Fruit fly (Drosophila melanogaster) whole organism, wandering third instar larva: ENCODE results near the gene CG32221.

Experiments
- Abd-B ChIP-seq: fragments of >200 bp; optimal IDR thresholded peaks from 2 replicates; lab custom pipeline; 2017; ENCODE audit warnings: missing biosample characterization, missing genetic modification characterization
- CG9705 ChIP-seq: fragments of 200-800 bp; sonication (Bioruptor generic); optimal IDR thresholded peaks from 2 replicates; lab custom pipeline; 2018; ENCODE audit warnings: missing biosample characterization, mild to moderate bottlenecking, missing genetic modification characterization
- Dfd ChIP-seq: fragments of >200 bp; optimal IDR thresholded peaks from 2 replicates; lab custom pipeline; 2017; ENCODE audit warnings: missing biosample characterization, missing genetic modification characterization
- Dif ChIP-seq: fragments of 200-275, 200-300 bp; sonication (Bioruptor generic); optimal IDR thresholded peaks from 2 replicates; lab custom pipeline; 2018; ENCODE audit warnings: missing biosample characterization, missing genetic modification characterization; ENCODE audit not compliant: partially characterized antibody
- GATAd ChIP-seq: sonication (Bioruptor generic); optimal IDR thresholded peaks from 2 replicates; lab custom pipeline; 2016; ENCODE audit warnings: missing biosample characterization, missing genetic modification characterization
- HLH106 ChIP-seq: fragments of 200-800 bp; optimal IDR thresholded peaks from 3 replicates; lab custom pipeline; 2019; ENCODE audit warnings: missing biosample characterization, mild to moderate bottlenecking, missing genetic modification characterization, moderate library complexity
- Hnf4 ChIP-seq: fragments of 200-800 bp; sonication (Bioruptor generic); optimal IDR thresholded peaks from 2 replicates; lab custom pipeline; 2016; ENCODE audit warnings: missing biosample characterization, mild to moderate bottlenecking, missing genetic modification characterization
- Hr83 ChIP-seq: fragments of 200-300 bp; sonication (Bioruptor generic); optimal IDR thresholded peaks from 2 replicates; lab custom pipeline; 2016; ENCODE audit warnings: missing biosample characterization, mild to moderate bottlenecking, missing genetic modification characterization, moderate library complexity; ENCODE audit not compliant: poor library complexity, severe bottlenecking
- Jra ChIP-seq: sonication (Bioruptor generic); optimal IDR thresholded peaks from 2 replicates; lab custom pipeline; 2016; ENCODE audit warnings: missing biosample characterization, missing genetic modification characterization
- Mio ChIP-seq: sonication (Bioruptor generic); optimal IDR thresholded peaks from 2 replicates; lab custom pipeline; 2016; ENCODE audit warnings: missing biosample characterization, missing genetic modification characterization
- Myc ChIP-seq: fragments of >200 bp; optimal IDR thresholded peaks from 2 replicates; lab custom pipeline; 2017
- N ChIP-seq: fragments of >200 bp; optimal IDR thresholded peaks from 2 replicates; lab custom pipeline; 2018; ENCODE audit warnings: missing biosample characterization, missing external identifiers, missing genetic modification characterization
- OdsH ChIP-seq: fragments of 200-800 bp; sonication (Bioruptor generic); optimal IDR thresholded peaks from 2 replicates; lab custom pipeline; 2016; ENCODE audit warnings: missing biosample characterization, mild to moderate bottlenecking, missing genetic modification characterization
- Rel ChIP-seq, 2 experiments: fragments of 200-800 bp; sonication (Bioruptor generic) in 1 of 2; optimal IDR thresholded peaks; 2 replicates in 1 of 2; 3 replicates in 1 of 2; lab custom pipeline; 2016 to 2019; ENCODE audit warnings: mild to moderate bottlenecking in 2 of 2, missing biosample characterization in 2 of 2, missing genetic modification characterization in 2 of 2, moderate library complexity in 1 of 2
- Sp1 ChIP-seq: fragments of 200-800 bp; sonication (Bioruptor generic); optimal IDR thresholded peaks from 3 replicates; lab custom pipeline; 2019; ENCODE audit warnings: missing biosample characterization, mild to moderate bottlenecking, missing genetic modification characterization, moderate library complexity
- Vsx2 ChIP-seq: fragments of 200-300, 225-300 bp; sonication (Bioruptor generic); optimal IDR thresholded peaks from 2 replicates; lab custom pipeline; 2018; ENCODE audit warnings: missing biosample characterization, missing genetic modification characterization; ENCODE audit not compliant: partially characterized antibody
- br ChIP-seq: fragments of 200-800 bp; sonication (Bioruptor generic); optimal IDR thresholded peaks from 2 replicates; lab custom pipeline; 2016; ENCODE audit warnings: missing biosample characterization, missing genetic modification characterization
- brk ChIP-seq: fragments of 200-800 bp; sonication (Bioruptor generic); optimal IDR thresholded peaks from 2 replicates; lab custom pipeline; 2016; ENCODE audit warnings: missing biosample characterization, mild to moderate bottlenecking, missing genetic modification characterization
- dl ChIP-seq, 2 experiments: fragments of 175-275, 200-275 bp in 1 of 2; fragments of 200-275 bp in 1 of 2; sonication (Bioruptor generic); optimal IDR thresholded peaks; lab custom pipeline; 2018; ENCODE audit warnings: mild to moderate bottlenecking in 2 of 2, missing biosample characterization in 2 of 2, missing genetic modification characterization in 2 of 2, moderate library complexity in 2 of 2; ENCODE audit not compliant: partially characterized antibody in 2 of 2, insufficient read depth in 1 of 2
- dsf ChIP-seq: sonication (Bioruptor generic); optimal IDR thresholded peaks from 2 replicates; lab custom pipeline; 2016; ENCODE audit warnings: missing biosample characterization, missing genetic modification characterization, borderline replicate concordance
- ey ChIP-seq: fragments of 200-800 bp; sonication (Bioruptor generic); optimal IDR thresholded peaks from 2 replicates; lab custom pipeline; 2016; ENCODE audit warnings: missing biosample characterization, missing genetic modification characterization
- foxo ChIP-seq, 2 experiments: fragments of 200-800 bp; sonication (Bioruptor generic); optimal IDR thresholded peaks; 2 replicates in 1 of 2; 3 replicates in 1 of 2; lab custom pipeline; 2016 to 2017; ENCODE audit warnings: missing biosample characterization in 2 of 2, missing genetic modification characterization in 2 of 2
- fru ChIP-seq: fragments of 200-800 bp; sonication (Bioruptor generic); optimal IDR thresholded peaks from 3 replicates; lab custom pipeline; 2016; ENCODE audit warnings: missing biosample characterization, mild to moderate bottlenecking, missing genetic modification characterization
- h ChIP-seq: fragments of 200-800 bp; sonication (Bioruptor generic); optimal IDR thresholded peaks from 3 replicates; lab custom pipeline; 2016; ENCODE audit warnings: missing biosample characterization, mild to moderate bottlenecking, missing genetic modification characterization
- jim ChIP-seq: fragments of 175-275, 200-325 bp; sonication (Bioruptor generic); optimal IDR thresholded peaks from 2 replicates; lab custom pipeline; 2016; ENCODE audit warnings: missing biosample characterization, mild to moderate bottlenecking, missing genetic modification characterization
- lola ChIP-seq: fragments of >200 bp; optimal IDR thresholded peaks from 2 replicates; lab custom pipeline; 2017; ENCODE audit warnings: missing biosample characterization, missing genetic modification characterization
- pan ChIP-seq: fragments of >200 bp; optimal IDR thresholded peaks from 2 replicates; lab custom pipeline; 2017
- psq ChIP-seq: fragments of 200-800 bp; sonication (Bioruptor generic); optimal IDR thresholded peaks from 3 replicates; lab custom pipeline; 2017; ENCODE audit warnings: missing biosample characterization, mild to moderate bottlenecking, missing genetic modification characterization, moderate library complexity
- rgr ChIP-seq: fragments of 200-800 bp; sonication (Bioruptor generic); optimal IDR thresholded peaks from 3 replicates; lab custom pipeline; 2016; ENCODE audit warnings: missing biosample characterization, mild to moderate bottlenecking, missing genetic modification characterization
- sage ChIP-seq: fragments of 200-800 bp; sonication (Bioruptor generic); optimal IDR thresholded peaks from 2 replicates; lab custom pipeline; 2016; ENCODE audit warnings: missing biosample characterization, mild to moderate bottlenecking, missing genetic modification characterization
- sv ChIP-seq: fragments of 200-800 bp; sonication (Bioruptor generic); optimal IDR thresholded peaks from 3 replicates; lab custom pipeline; 2016; ENCODE audit warnings: missing biosample characterization, missing genetic modification characterization
- tai ChIP-seq: sonication (Bioruptor generic); optimal IDR thresholded peaks from 2 replicates; lab custom pipeline; 2016; ENCODE audit warnings: missing biosample characterization, missing genetic modification characterization
- usp ChIP-seq: fragments of >200 bp; optimal IDR thresholded peaks from 2 replicates; lab custom pipeline; 2017; ENCODE audit warnings: missing biosample characterization, missing genetic modification characterization
- woc ChIP-seq: sonication (Bioruptor generic); optimal IDR thresholded peaks from 2 replicates; lab custom pipeline; 2016; ENCODE audit warnings: missing biosample characterization, mild to moderate bottlenecking, missing genetic modification characterization

The CG32221 gene

DNA sequence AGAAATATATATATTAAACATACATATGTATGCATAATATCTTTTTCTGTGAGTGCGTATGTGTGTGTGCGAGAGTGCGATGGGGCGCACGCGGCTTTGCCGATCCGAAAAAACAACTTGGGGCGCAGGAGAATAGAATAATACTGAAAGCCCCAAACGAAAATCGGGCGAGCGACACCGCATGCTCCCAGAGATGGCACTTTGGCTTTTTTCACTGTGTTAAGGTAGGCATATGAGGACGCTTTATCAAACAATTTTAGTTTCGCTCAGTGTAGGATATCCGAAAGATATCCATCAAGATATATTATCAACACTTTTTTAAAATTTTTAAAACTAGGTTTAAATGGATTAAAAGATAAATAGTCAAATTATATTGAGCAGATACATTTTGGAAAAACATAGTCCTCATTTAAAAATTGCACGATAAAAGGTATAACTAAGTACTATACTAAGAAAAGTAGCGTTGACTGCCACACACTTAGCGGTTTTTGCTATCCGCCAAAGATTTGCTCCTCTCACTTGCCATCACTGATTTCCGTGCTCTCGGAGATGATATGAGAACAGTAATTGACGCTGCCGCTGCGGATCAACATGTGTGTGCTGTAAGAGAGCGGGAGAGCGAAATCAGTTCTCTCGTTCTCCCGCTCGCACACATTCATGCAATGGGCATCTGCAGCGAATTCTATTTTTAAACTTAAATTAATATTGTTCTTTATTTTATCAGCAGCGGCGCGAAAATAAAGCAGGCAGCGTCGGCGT, 43.4 kb upstream of the CG32221 start (continued):
- TF ChIP-seq ey (GFP tag; lab: Kevin White, UChicago): peak; percentile 73

DNA sequence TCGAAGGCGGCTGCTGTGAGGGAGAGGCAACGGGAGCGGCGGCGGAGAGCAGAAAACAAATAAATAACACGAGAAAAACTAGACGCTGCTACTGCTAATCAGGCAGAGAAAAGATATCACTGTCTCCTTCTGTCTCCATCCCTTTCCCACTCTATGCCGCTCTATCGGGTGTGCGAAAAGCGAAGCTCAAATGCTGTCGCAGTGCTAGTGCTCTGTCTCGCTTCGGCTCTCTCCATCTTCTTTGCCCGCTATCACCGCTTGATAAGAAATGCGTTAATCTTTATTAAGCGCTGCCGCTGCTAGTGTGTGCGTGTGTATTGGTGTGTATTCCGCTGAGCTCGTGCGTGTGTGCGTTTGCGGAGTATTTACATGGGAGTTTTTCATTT, 42.8 kb upstream of the CG32221 start:
- no peak for TF ChIP-seq Myc (lab: Kevin White, UChicago)
- peak; percentile 15 for TF ChIP-seq N (GFP tag; lab: Kevin White, UChicago)
- TF ChIP-seq Dif: peak; percentile 1
- no peak for TF ChIP-seq Abd-B (GFP tag; lab: Kevin White, UChicago)
- TF ChIP-seq, all 38 proteins: peak for 2

DNA sequence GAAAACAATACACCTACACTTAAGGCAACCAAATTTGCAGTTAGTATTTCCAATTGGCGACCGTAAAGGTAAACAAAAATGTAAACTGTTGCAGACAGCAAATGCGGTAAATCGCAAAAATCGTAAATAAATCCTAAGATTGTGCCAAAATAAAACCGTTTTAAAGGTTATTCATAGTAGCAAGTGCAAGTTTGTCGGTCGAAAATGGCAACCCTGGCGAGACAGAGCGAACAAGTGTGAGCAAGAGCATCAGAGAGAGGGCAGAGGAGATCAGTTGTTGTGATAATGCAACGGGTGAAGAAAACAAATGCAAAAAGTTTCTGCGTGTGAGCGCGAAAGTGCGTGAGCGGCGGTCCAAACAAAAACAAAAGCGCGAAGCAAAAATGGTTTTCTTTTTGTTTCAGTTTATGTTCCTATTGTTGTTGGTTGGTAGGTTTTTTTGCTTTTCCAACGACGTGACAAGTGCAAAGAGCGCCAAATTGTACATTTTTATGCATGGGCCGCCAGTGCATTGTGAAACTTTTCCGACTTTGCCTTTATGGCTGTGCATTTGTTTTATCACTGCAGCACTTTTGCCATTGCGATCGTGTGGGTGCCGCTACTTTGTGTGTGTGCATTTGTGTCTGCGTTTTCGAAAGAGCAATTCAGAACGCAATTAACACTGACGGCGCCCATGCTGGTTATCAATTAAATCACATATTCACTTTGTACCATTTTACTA, 41.6 kb upstream of the CG32221 start:
- TF ChIP-seq Jra (GFP tag; lab: Kevin White, UChicago): no peak
- no peak for TF ChIP-seq lola (GFP tag; lab: Kevin White, UChicago)
- TF ChIP-seq Abd-B (GFP tag; lab: Kevin White, UChicago): no peak
- TF ChIP-seq sage (GFP tag; lab: Kevin White, UChicago): no peak
- no peak for TF ChIP-seq Vsx2 (GFP tag; lab: Kevin White, UChicago)
- TF ChIP-seq Sp1: no peak
- no peak for TF ChIP-seq Myc (lab: Kevin White, UChicago)

DNA sequence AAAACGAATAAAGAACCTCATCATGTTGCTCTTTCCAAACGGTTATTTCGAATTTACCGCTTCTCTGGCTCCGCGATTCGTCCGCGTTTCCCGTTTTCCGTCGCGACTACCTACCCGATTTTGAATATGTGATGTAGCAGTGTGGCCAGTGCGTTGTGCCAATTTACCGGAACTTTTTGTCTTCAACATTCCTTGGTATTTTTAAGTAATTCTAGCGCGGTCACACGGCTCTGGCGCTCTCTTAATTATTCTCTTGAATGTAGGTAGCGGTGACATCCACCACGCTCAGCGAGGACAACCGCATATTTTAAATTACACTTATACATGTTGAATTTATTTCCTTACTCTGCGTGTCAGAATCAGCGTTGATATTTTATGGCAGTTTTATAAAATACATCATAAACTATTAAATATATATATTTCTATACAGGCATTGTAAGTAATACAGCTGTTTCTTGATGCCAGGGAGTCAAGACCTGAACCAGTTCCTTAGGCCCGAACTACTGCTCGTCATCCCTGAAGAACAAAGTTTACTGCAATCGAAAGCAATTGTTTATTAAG, 41.0 kb upstream of the CG32221 start, which contains the start of the genes CG42637, Gyc76C and SREBP:
Gene CG42637, minus strand, starts transcription at position 132 of the 561 bp plus-strand sequence.
Gene Gyc76C, minus strand, starts transcription at position 132 of the 561 bp plus-strand sequence.
Gene SREBP, plus strand, starts transcription at position 498 of the 561 bp plus-strand sequence.
- TF ChIP-seq Hr83 (GFP tag; lab: Kevin White, UChicago): peak; percentile 38
- peak; percentile 37 for TF ChIP-seq HLH106 (tag; lab: Kevin White, UChicago)
- peak; percentile 85 for TF ChIP-seq sage (GFP tag; lab: Kevin White, UChicago)
- TF ChIP-seq Dif: peak; percentile 52
- TF ChIP-seq Mio (GFP tag; lab: Kevin White, UChicago): no peak
- peak; percentile 83 for TF ChIP-seq brk
- TF ChIP-seq fru (GFP tag; lab: Kevin White, UChicago): peak; percentile 14
- TF ChIP-seq rgr (GFP tag; lab: Kevin White, UChicago): peak; percentile 20
- TF ChIP-seq woc (GFP tag; lab: Kevin White, UChicago): no peak
- no peak for TF ChIP-seq Abd-B (GFP tag; lab: Kevin White, UChicago)
- peak; percentile 38 for TF ChIP-seq Rel (GFP tag; optimal IDR thresholded peaks at IDR 0.05; lab: Kevin White, UChicago)
- peak; percentile 47 for TF ChIP-seq Rel (tag; optimal IDR thresholded peaks at IDR 0.05; lab: Kevin White, UChicago)
- TF ChIP-seq, all 38 proteins: peak for 8

DNA sequence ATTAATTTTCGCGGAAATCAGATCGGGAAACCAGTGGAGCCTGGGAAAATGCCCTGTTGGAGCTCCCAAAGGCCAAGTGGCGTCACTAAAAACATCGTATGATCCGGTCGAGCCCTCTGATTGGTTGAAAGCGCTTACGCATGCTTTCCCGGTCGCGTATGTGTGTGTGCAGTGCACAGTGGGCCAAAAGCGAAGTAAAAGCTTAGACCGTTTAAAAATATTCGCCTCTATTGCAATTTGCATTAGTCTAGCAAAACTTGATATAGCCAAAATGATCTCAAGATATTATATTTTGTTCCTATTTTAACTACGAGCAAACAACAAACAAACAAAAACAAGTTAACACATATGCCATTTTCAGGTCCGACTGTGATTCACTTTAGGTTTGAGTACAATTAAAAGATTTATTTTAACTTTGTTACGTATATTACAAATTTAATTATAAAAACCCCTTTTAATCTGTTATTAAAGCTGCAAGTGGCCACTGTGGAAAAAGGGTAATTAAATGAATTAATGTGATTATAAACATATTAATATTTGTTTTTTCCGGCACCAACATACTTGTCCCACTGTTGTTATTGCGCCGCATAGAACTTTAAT, 40.2 kb upstream of the CG32221 start:
- no peak for TF ChIP-seq GATAd
- peak; percentile 90 for TF ChIP-seq OdsH (GFP tag; lab: Kevin White, UChicago)
- TF ChIP-seq dl (GFP tag; optimal IDR thresholded peaks at IDR 0.05; lab: Kevin White, UChicago; ENCODE audit: insufficient read depth in 1 of 2, partially characterized antibody in 2 of 2): no peak
- TF ChIP-seq Dfd: no peak
- TF ChIP-seq usp (GFP tag; lab: Kevin White, UChicago): no peak
- TF ChIP-seq rgr (GFP tag; lab: Kevin White, UChicago): peak; percentile 82
- peak; percentile 72 for TF ChIP-seq Jra (GFP tag; lab: Kevin White, UChicago)
- peak; percentile 89 for TF ChIP-seq Sp1
- peak; percentile 66 for TF ChIP-seq sage (GFP tag; lab: Kevin White, UChicago)
- no peak for TF ChIP-seq tai (GFP tag; lab: Kevin White, UChicago)
- peak; percentile 51 for TF ChIP-seq Rel (GFP tag; optimal IDR thresholded peaks at IDR 0.05; lab: Kevin White, UChicago)
- peak; percentile 35 for TF ChIP-seq Rel (tag; optimal IDR thresholded peaks at IDR 0.05; lab: Kevin White, UChicago)
- peak; percentile 83 for TF ChIP-seq sv (GFP tag; lab: Kevin White, UChicago)
- peak; percentile 71 for TF ChIP-seq CG9705 (GFP tag; lab: Kevin White, UChicago)
- no peak for TF ChIP-seq Myc (lab: Kevin White, UChicago)
- TF ChIP-seq h (GFP tag; lab: Kevin White, UChicago): peak; percentile 86
- TF ChIP-seq dsf: peak; percentile 33
- peak; percentile 84 for TF ChIP-seq Hr83 (GFP tag; lab: Kevin White, UChicago)
- no peak for TF ChIP-seq Mio (GFP tag; lab: Kevin White, UChicago)
- TF ChIP-seq jim: no peak
- peak; percentile 21 to 91 for TF ChIP-seq foxo (GFP tag; optimal IDR thresholded peaks at IDR 0.05; lab: Kevin White, UChicago)
- no peak for TF ChIP-seq lola (GFP tag; lab: Kevin White, UChicago)
- no peak for TF ChIP-seq pan (lab: Kevin White, UChicago)
- TF ChIP-seq br (GFP tag; lab: Kevin White, UChicago): no peak
- peak; percentile 81 for TF ChIP-seq fru (GFP tag; lab: Kevin White, UChicago)
- peak; percentile 95 for TF ChIP-seq HLH106 (tag; lab: Kevin White, UChicago)
- peak; percentile 89 for TF ChIP-seq woc (GFP tag; lab: Kevin White, UChicago)
- TF ChIP-seq brk: no peak
- TF ChIP-seq psq (GFP tag; lab: Kevin White, UChicago): peak; percentile 78
- TF ChIP-seq Hnf4: no peak
